Worm (Caenorhabditis elegans) whole organism, L4 larva: ENCODE data around the gene icln-1.

Experiments used
- F10B5.3 ChIP-seq: sonication (generic microtip); optimal IDR thresholded peaks from 2 replicates; lab custom pipeline; 2016; ENCODE audit warnings: mild to moderate bottlenecking, missing genetic modification characterization, missing compliant biosample characterization
- F44E2.7 ChIP-seq: fragments of 200-800 bp; sonication (Bioruptor generic); IDR thresholded peaks from 2 replicates; pipeline ENCODE4 v2.1.2; 2022; ENCODE audit warnings: missing genetic modification characterization, missing compliant biosample characterization
- R02D3.7 ChIP-seq: fragments of 150-350 bp; sonication (generic microtip); optimal IDR thresholded peaks from 3 replicates; lab custom pipeline; 2014; ENCODE audit warnings: missing biosample characterization, missing genetic modification characterization
- T20F7.1 ChIP-seq: fragments of 200-800 bp; sonication (Bioruptor generic); optimal IDR thresholded peaks from 2 replicates; lab custom pipeline; 2018; ENCODE audit warnings: mild to moderate bottlenecking, missing genetic modification characterization, missing compliant biosample characterization
- Y5F2A.4 ChIP-seq: fragments of 200-800 bp; sonication (Bioruptor generic); optimal IDR thresholded peaks from 2 replicates; lab custom pipeline; 2018; ENCODE audit warnings: mild to moderate bottlenecking, missing genetic modification characterization, missing compliant biosample characterization
- ZK337.2 ChIP-seq: fragments of 200-800 bp; sonication (Bioruptor generic); IDR thresholded peaks from 2 replicates; pipeline ENCODE4 v1.3.6; 2022; ENCODE audit warnings: missing genetic modification reagents, missing genetic modification characterization, missing compliant biosample characterization
- aly-2 ChIP-seq: sonication (generic microtip); optimal IDR thresholded peaks from 2 replicates; lab custom pipeline; 2018; ENCODE audit warnings: missing biosample characterization, missing genetic modification characterization
- ama-1 ChIP-seq: fragments of 150-350 bp; optimal IDR thresholded peaks from 2 replicates; lab custom pipeline; 2014; ENCODE audit warnings: inconsistent platforms, mixed read lengths
- ceh-20 ChIP-seq: fragments of 200-800 bp; sonication (Bioruptor generic); IDR thresholded peaks from 2 replicates; pipeline ENCODE4 v1.3.6; 2022; ENCODE audit warnings: missing genetic modification reagents, missing genetic modification characterization, missing compliant biosample characterization
- ceh-62 ChIP-seq: sonication (generic microtip); optimal IDR thresholded peaks from 2 replicates; lab custom pipeline; 2017; ENCODE audit warnings: missing biosample characterization, missing genetic modification characterization
- ces-1 ChIP-seq: fragments of 150-350 bp; sonication (generic microtip); optimal IDR thresholded peaks from 4 replicates; lab custom pipeline; 2014; ENCODE audit warnings: missing biosample characterization, missing genetic modification reagents, missing genetic modification characterization
- daf-19 ChIP-seq: fragments of 200-800 bp; sonication (Bioruptor generic); conservative IDR thresholded peaks from 2 replicates; pipeline ENCODE4 v1.3.6; 2022; ENCODE audit warnings: missing genetic modification characterization, missing compliant biosample characterization
- dmd-6 ChIP-seq: fragments of 200-800 bp; sonication (Bioruptor generic); IDR thresholded peaks from 2 replicates; pipeline ENCODE4 v1.3.6; 2022; ENCODE audit warnings: missing genetic modification reagents, missing genetic modification characterization, missing compliant biosample characterization
- dpl-1 ChIP-seq: fragments of 150-350 bp; optimal IDR thresholded peaks from 2 replicates; lab custom pipeline; 2014; ENCODE audit warnings: missing biosample characterization, missing genetic modification reagents, missing genetic modification characterization
- egl-43 ChIP-seq: fragments of 200-800 bp; sonication (Bioruptor generic); IDR thresholded peaks from 2 replicates; pipeline ENCODE4 v1.3.6; 2022; ENCODE audit warnings: missing genetic modification reagents, missing genetic modification characterization, missing compliant biosample characterization
- fkh-10 ChIP-seq: fragments of 150-350 bp; optimal IDR thresholded peaks from 2 replicates; lab custom pipeline; 2014; ENCODE audit warnings: missing biosample characterization, missing genetic modification reagents, missing genetic modification characterization
- gei-8 ChIP-seq: fragments of 200-800 bp; sonication (Bioruptor generic); optimal IDR thresholded peaks from 2 replicates; lab custom pipeline; 2018; ENCODE audit warnings: mild to moderate bottlenecking, missing genetic modification characterization, missing compliant biosample characterization
- hlh-30 ChIP-seq: sonication (generic microtip); optimal IDR thresholded peaks from 2 replicates; lab custom pipeline; 2017; ENCODE audit warnings: antibody characterized with exemption, mild to moderate bottlenecking, missing genetic modification characterization, missing compliant biosample characterization; ENCODE audit not compliant: insufficient read depth
- lin-13 ChIP-seq: fragments of 150-350 bp; optimal IDR thresholded peaks from 2 replicates; lab custom pipeline; 2014; ENCODE audit warnings: missing biosample characterization, missing genetic modification reagents, missing genetic modification characterization
- lin-29 ChIP-seq: fragments of 200-800 bp; sonication (Bioruptor generic); IDR thresholded peaks from 2 replicates; pipeline ENCODE4 v1.3.6; 2022; ENCODE audit warnings: missing genetic modification reagents, missing genetic modification characterization, missing compliant biosample characterization
- lin-38 ChIP-seq: fragments of 200-800 bp; sonication (Bioruptor generic); IDR thresholded peaks from 2 replicates; pipeline ENCODE4 v1.3.6; 2022; ENCODE audit warnings: missing genetic modification reagents, missing genetic modification characterization, missing compliant biosample characterization
- lin-39 ChIP-seq: fragments of 150-350 bp; optimal IDR thresholded peaks from 2 replicates; lab custom pipeline; 2014; ENCODE audit warnings: missing biosample characterization, missing genetic modification reagents, missing genetic modification characterization
- lir-3 ChIP-seq: sonication (generic microtip); optimal IDR thresholded peaks from 2 replicates; lab custom pipeline; 2016; ENCODE audit warnings: mild to moderate bottlenecking, missing genetic modification characterization, missing compliant biosample characterization
- lsy-2 ChIP-seq, 2 experiments: fragments of 150-350 bp in 1 of 2; sonication (generic microtip) in 1 of 2; optimal IDR thresholded peaks; 2 replicates each; lab custom pipeline; 2014 to 2017; ENCODE audit warnings: missing biosample characterization in 2 of 2, missing genetic modification characterization in 2 of 2
- mdl-1 ChIP-seq, 2 experiments: fragments of 150-350 bp in 1 of 2; sonication (generic microtip) in 1 of 2; optimal IDR thresholded peaks; 2 replicates each; lab custom pipeline; 2014 to 2017; ENCODE audit warnings: missing biosample characterization in 2 of 2, missing genetic modification characterization in 2 of 2
- mdt-29 ChIP-seq: fragments of 200-800 bp; sonication (Bioruptor generic); IDR thresholded peaks from 2 replicates; pipeline ENCODE4 v1.3.6; 2022; ENCODE audit warnings: missing genetic modification reagents, missing genetic modification characterization, missing compliant biosample characterization
- mep-1 ChIP-seq: fragments of 150-350 bp; sonication (generic microtip); optimal IDR thresholded peaks from 3 replicates; lab custom pipeline; 2014; ENCODE audit warnings: missing biosample characterization, missing genetic modification characterization
- mes-2 ChIP-seq: sonication (generic microtip); optimal IDR thresholded peaks from 2 replicates; lab custom pipeline; 2016; ENCODE audit warnings: missing genotype, mild to moderate bottlenecking, missing genetic modification characterization, missing compliant biosample characterization; ENCODE audit not compliant: poor library complexity, severe bottlenecking
- mxl-2 ChIP-seq: fragments of 200-800 bp; sonication (Bioruptor generic); conservative IDR thresholded peaks from 2 replicates; pipeline ENCODE4 v1.3.6; 2022; ENCODE audit warnings: missing genetic modification reagents, missing genetic modification characterization, missing compliant biosample characterization
- nhr-48 ChIP-seq: sonication (generic microtip); optimal IDR thresholded peaks from 2 replicates; lab custom pipeline; 2016; ENCODE audit warnings: mild to moderate bottlenecking, missing genetic modification characterization, missing compliant biosample characterization
- nhr-6 ChIP-seq: fragments of 150-350 bp; optimal IDR thresholded peaks from 2 replicates; lab custom pipeline; 2014; ENCODE audit warnings: missing biosample characterization, missing genetic modification characterization
- nhr-76 ChIP-seq: fragments of 150-350 bp; optimal IDR thresholded peaks from 2 replicates; lab custom pipeline; 2014; ENCODE audit warnings: missing biosample characterization, missing genetic modification characterization
- pha-4 ChIP-seq, 2 experiments: fragments of 150-350 bp in 1 of 2; fragments of 200-800 bp in 1 of 2; sonication (Bioruptor generic) in 1 of 2; IDR thresholded peaks in 1 of 2; optimal IDR thresholded peaks in 1 of 2; 2 replicates each; pipeline versions ENCODE4 v1.3.6 to Lab custom; 2014 to 2022; ENCODE audit warnings: missing genetic modification characterization in 2 of 2, missing genetic modification reagents in 2 of 2, missing biosample characterization in 1 of 2, missing compliant biosample characterization in 1 of 2
- pqm-1 ChIP-seq: sonication (generic microtip); optimal IDR thresholded peaks from 2 replicates; lab custom pipeline; 2017; ENCODE audit warnings: missing biosample characterization, missing genetic modification characterization
- rbr-2 ChIP-seq: sonication (generic microtip); optimal IDR thresholded peaks from 2 replicates; lab custom pipeline; 2016; ENCODE audit warnings: missing genotype, missing genetic modification characterization, missing compliant biosample characterization
- skn-1 ChIP-seq: fragments of 150-350 bp; optimal IDR thresholded peaks from 2 replicates; lab custom pipeline; 2014; ENCODE audit warnings: missing biosample characterization, missing genetic modification characterization
- snpc-1.2 ChIP-seq: fragments of 200-800 bp; sonication (Bioruptor generic); IDR thresholded peaks from 2 replicates; pipeline ENCODE4 v1.3.6; 2022; ENCODE audit warnings: missing genetic modification reagents, missing genetic modification characterization, missing compliant biosample characterization
- snpc-4 ChIP-seq: fragments of 150-350 bp; optimal IDR thresholded peaks from 2 replicates; lab custom pipeline; 2014; ENCODE audit warnings: missing biosample characterization, missing genetic modification characterization
- spr-1 ChIP-seq: sonication (generic microtip); optimal IDR thresholded peaks from 2 replicates; lab custom pipeline; 2016; ENCODE audit warnings: mild to moderate bottlenecking, missing genetic modification characterization, missing compliant biosample characterization
- tag-97 ChIP-seq: fragments of 200-800 bp; sonication (Bioruptor generic); IDR thresholded peaks from 2 replicates; pipeline ENCODE4 v1.3.6; 2022; ENCODE audit warnings: missing genetic modification characterization, missing compliant biosample characterization
- vab-7 ChIP-seq: fragments of 200-800 bp; sonication (Bioruptor generic); IDR thresholded peaks from 2 replicates; pipeline ENCODE4 v1.3.6; 2022; ENCODE audit warnings: missing genetic modification reagents, missing genetic modification characterization, missing compliant biosample characterization
- zfp-3 ChIP-seq: fragments of 200-800 bp; sonication (Bioruptor generic); conservative IDR thresholded peaks from 2 replicates; pipeline ENCODE4 v1.3.6; 2022; ENCODE audit warnings: missing genetic modification reagents, missing genetic modification characterization, missing compliant biosample characterization
- ztf-11 ChIP-seq: fragments of 150-350 bp; optimal IDR thresholded peaks from 2 replicates; lab custom pipeline; 2014; ENCODE audit warnings: missing biosample characterization, missing genetic modification characterization

Gene icln-1

DNA sequence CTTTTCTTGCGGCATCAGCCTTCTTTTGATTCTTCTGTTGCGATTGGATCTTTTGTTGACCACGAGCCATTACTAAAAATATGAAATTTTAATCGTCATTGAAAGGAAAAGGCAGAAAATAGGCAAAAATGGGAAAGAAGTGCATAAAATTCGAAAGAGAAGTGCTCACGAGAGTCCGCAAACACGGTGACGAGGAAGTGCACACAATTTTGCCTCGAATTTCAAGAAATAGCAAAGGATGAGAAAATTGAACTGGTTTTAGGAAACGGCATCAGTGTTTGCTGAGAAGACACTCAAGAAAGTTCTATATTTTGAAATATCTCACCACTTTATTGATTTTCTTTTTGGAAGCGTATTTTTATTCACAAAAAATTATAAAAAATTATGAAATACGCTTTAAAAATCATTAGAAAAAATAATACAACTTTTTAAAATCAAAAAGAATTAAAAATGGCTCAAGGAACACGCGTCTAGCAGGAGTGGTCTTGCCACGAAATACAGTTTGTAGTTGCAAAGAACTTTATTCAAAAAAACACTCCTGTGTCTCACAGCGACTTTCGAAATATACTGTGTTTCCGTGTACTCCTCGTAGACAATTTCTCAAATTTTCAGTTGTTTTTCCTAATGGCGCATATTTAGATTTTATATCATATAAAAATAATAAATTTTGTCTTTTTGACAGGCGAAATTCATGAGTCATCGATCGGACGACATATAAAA is 867 bp upstream of the icln-1 start, which contains the start of the genes znf-706 and cpna-3 (continued):
- no peak for TF ChIP-seq ztf-11 (tag; lab: Kevin White, UChicago)
- no peak for TF ChIP-seq lin-29 (GFP tag; lab: Robert Waterston, UW)
- TF ChIP-seq F10B5.3 (tag; lab: Kevin White, UChicago), result no peak
- TF ChIP-seq daf-19 (GFP tag; lab: Robert Waterston, UW), result no peak
- no peak for TF ChIP-seq mdt-29 (GFP tag; lab: Robert Waterston, UW)
- TF ChIP-seq R02D3.7 (tag; lab: Kevin White, UChicago), result no peak
- TF ChIP-seq T20F7.1 (GFP tag; lab: Kevin White, UChicago), result peak; percentile 42
- no peak for TF ChIP-seq lin-13
- TF ChIP-seq, all 104 proteins: peak for 8

DNA sequence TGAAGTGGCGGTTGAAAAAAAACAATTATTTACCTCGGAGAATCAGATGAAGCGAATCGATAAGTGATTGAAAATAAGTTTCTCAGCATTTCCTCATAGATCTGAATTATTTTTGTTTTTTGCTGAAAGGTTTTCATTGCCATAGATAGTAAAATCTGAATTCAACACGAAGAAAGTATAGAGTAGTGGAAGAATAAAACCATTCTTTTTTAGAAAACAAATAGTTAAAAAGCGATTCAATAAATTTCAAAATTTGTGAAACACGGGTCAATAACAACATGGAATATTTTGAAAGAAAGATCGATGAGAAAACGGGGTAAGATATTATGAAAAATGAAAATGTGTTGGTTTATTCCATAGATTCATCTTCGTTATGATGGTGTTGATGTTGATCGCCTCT is 1.1 kb downstream of the icln-1 start, which contains the start of gene mrpl-42:
Gene mrpl-42, minus strand, starts transcription at position 101 of the 400 bp plus-strand sequence.
- no peak for TF ChIP-seq mep-1 (tag; lab: Kevin White, UChicago)
- no peak for TF ChIP-seq gei-8 (GFP tag; lab: Kevin White, UChicago)
- TF ChIP-seq mdl-1 (tag; optimal IDR thresholded peaks at IDR 0.05; lab: Kevin White, UChicago), result no peak
- no peak for TF ChIP-seq lin-38 (GFP tag; lab: Robert Waterston, UW)
- no peak for TF ChIP-seq ceh-20 (GFP tag; lab: Robert Waterston, UW)
- no peak for TF ChIP-seq egl-43 (GFP tag; lab: Robert Waterston, UW)
- TF ChIP-seq rbr-2 (tag; lab: Kevin White, UChicago), result no peak
- TF ChIP-seq zfp-3 (GFP tag; lab: Robert Waterston, UW), result no peak
- no peak for TF ChIP-seq spr-1 (tag; lab: Kevin White, UChicago)
- TF ChIP-seq pha-4 (GFP tag; IDR thresholded peaks at IDR 0.05; lab: Robert Waterston, UW), result no peak
- TF ChIP-seq pha-4 (tag; optimal IDR thresholded peaks at IDR 0.05; lab: Kevin White, UChicago), result no peak
- TF ChIP-seq T20F7.1 (GFP tag; lab: Kevin White, UChicago), result no peak
- TF ChIP-seq mdt-29 (GFP tag; lab: Robert Waterston, UW), result no peak
- no peak for TF ChIP-seq vab-7 (GFP tag; lab: Robert Waterston, UW)
- TF ChIP-seq nhr-6 (tag; lab: Kevin White, UChicago), result no peak
- TF ChIP-seq daf-19 (GFP tag; lab: Robert Waterston, UW), result no peak
- TF ChIP-seq, all 104 proteins: peak for 0

DNA sequence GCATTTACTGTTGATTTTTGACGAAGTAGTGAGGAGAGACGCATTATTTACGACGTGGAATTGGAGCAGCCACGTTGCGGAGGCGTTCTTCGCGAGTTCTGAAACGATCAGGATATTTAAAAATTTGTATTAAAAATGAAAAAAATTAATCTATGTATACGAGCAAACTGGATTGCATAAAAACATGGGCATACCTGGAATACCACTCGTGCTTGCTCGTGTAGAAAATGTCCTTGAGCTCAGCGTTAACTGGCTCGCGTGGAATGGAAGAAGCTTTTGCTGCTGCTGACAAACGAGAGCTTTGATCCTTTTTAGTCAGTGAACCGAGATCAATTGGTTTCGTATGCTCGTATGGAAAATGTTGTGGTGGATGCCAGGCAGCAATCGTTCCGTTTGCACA is 1.5 kb downstream of the icln-1 start, which contains the start of gene lpl-1:
Gene lpl-1, minus strand, starts transcription at position 101 of the 400 bp plus-strand sequence.
- TF ChIP-seq ama-1 (lab: Kevin White, UChicago), result peak; percentile 6
- no peak for TF ChIP-seq ZK337.2 (GFP tag; lab: Robert Waterston, UW)
- TF ChIP-seq skn-1 (tag; lab: Kevin White, UChicago), result no peak

DNA sequence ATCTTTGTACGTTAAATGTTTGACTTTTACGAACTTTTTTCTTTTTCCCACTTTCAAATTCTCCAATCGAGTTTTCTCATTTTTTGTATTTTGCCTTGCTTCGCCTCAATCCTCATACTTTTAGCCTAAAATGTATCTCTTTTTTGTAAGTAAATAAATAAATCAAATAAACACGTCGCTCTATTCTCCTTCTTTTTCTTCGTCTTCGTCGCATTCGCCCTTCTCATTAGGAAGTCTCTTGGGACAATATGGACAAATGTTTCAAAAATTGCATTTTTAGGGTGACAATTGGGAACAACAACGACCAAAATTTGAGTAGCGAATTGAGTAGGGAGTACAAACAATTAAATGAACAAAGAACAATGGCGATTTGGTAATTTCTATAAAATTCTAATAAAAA is 3.4 kb downstream of the icln-1 start:
- no peak for TF ChIP-seq dmd-6 (GFP tag; lab: Robert Waterston, UW)
- TF ChIP-seq hlh-30 (tag; lab: Kevin White, UChicago), result no peak
- TF ChIP-seq lsy-2 (tag; optimal IDR thresholded peaks at IDR 0.05; lab: Kevin White, UChicago), result peak in 1 of 2 experiments; percentile 12
- no peak for TF ChIP-seq F10B5.3 (tag; lab: Kevin White, UChicago)
- TF ChIP-seq lir-3 (tag; lab: Kevin White, UChicago), result no peak
- TF ChIP-seq fkh-10 (GFP tag; lab: Kevin White, UChicago), result peak; percentile 72
- TF ChIP-seq dpl-1 (GFP tag; lab: Kevin White, UChicago), result no peak
- no peak for TF ChIP-seq spr-1 (tag; lab: Kevin White, UChicago)
- TF ChIP-seq mxl-2, result no peak
- no peak for TF ChIP-seq nhr-76 (tag; lab: Kevin White, UChicago)
- TF ChIP-seq ces-1, result peak; percentile 93
- no peak for TF ChIP-seq ceh-62 (tag; lab: Kevin White, UChicago)
- no peak for TF ChIP-seq R02D3.7 (tag; lab: Kevin White, UChicago)
- no peak for TF ChIP-seq Y5F2A.4 (GFP tag; lab: Kevin White, UChicago)
- TF ChIP-seq aly-2 (tag; lab: Kevin White, UChicago), result no peak
- no peak for TF ChIP-seq snpc-4
- TF ChIP-seq tag-97 (GFP tag; lab: Robert Waterston, UW), result no peak
- TF ChIP-seq mes-2 (tag; lab: Kevin White, UChicago), result no peak
- TF ChIP-seq F44E2.7 (GFP tag; lab: Robert Waterston, UW), result no peak
- TF ChIP-seq nhr-48 (tag; lab: Kevin White, UChicago), result no peak
- TF ChIP-seq mep-1 (tag; lab: Kevin White, UChicago), result peak; percentile 11
- no peak for TF ChIP-seq lin-39 (tag; lab: Kevin White, UChicago)
- TF ChIP-seq pqm-1 (tag; lab: Kevin White, UChicago), result no peak
- TF ChIP-seq snpc-1.2 (GFP tag; lab: Robert Waterston, UW), result no peak
